Fruit fly (Drosophila melanogaster): ENCODE measurements around the gene CG32269.
A peak's percentile ranks its signal among the peaks of the same experiment; 100 is the strongest.

CG32269 gene

DNA sequence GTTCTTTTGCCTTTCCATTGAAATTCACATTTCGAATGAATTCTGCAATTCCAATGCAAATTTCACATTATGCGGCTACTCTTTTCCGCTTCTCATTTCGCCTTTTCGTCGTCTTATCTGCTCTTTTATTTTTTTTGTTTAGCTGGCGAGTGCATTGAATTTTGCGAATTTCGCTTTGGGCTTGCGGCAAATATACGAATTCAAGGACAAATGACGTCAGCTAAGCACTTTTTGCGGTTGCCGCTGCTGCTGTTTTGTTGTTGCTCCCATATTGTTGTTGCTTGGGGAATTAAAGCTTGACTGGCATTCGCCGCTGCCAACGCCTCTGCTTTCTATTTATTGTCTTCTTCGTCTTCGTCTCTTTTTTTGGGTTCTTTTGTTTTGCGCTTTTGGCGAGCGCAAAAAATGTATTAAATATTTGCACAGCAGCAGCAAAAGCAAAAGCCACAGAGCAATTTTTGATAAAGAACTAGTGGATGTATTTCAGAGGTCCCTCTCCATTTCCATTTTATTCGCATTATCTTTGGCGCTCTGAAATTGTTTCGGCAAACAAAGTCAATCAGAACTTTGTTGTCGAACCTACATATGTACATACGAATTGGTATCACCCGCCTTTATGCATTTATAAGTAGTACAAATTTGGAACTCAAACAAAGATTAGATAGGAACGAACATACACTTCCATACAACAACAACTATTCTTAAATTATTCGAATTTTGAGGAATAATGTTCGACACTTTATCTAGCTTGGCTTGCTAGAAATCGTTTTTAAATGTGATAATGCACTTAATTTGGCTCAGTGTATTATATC is 31.2 kb upstream of the CG32269 start (continued):
- TF ChIP-seq dmrt11E (tag; optimal IDR thresholded peaks at IDR 0.05) (peak; percentile 14), klu (GFP tag; IDR thresholded peaks at IDR 0.05) (no peak), CG3407 (GFP tag; optimal IDR thresholded peaks at IDR 0.05) (no peak), CG15601 (tag; optimal IDR thresholded peaks at IDR 0.05) (peak; percentile 5), CG7372 (GFP tag; IDR thresholded peaks at IDR 0.05) (no peak), sima (GFP tag; optimal IDR thresholded peaks at IDR 0.05) (no peak), CG10565 (GFP tag; optimal IDR thresholded peaks at IDR 0.05) (no peak), E2f1 (GFP tag; IDR thresholded peaks at IDR 0.05) (0 out of 2 replicates have a peak, but pooled peaks have one; percentile 2), lbe (GFP tag; optimal IDR thresholded peaks at IDR 0.05) (peak; percentile 44), Six4 (GFP tag; optimal IDR thresholded peaks at IDR 0.05) (no peak), grau (tag; optimal IDR thresholded peaks at IDR 0.05) (peak; percentile 24), CG10267 (tag; optimal IDR thresholded peaks at IDR 0.05) (no peak), maf-S (GFP tag; optimal IDR thresholded peaks at IDR 0.05) (no peak), CG7987 (GFP tag; optimal IDR thresholded peaks at IDR 0.05) (no peak), mirr (GFP tag; optimal IDR thresholded peaks at IDR 0.05) (peak; percentile 89), ara (GFP tag; IDR thresholded peaks at IDR 0.05) (no peak), CG17612 (GFP tag; IDR thresholded peaks at IDR 0.05) (no peak), ATbp (GFP tag; optimal IDR thresholded peaks at IDR 0.05) (peak; percentile 50), Mes4 (GFP tag; optimal IDR thresholded peaks at IDR 0.05) (no peak), CG8765 (GFP tag; IDR thresholded peaks at IDR 0.05) (no peak), CG4854 (GFP tag; optimal IDR thresholded peaks at IDR 0.05) (no peak), dmrt99B (tag; optimal IDR thresholded peaks at IDR 0.05) (no peak), CG9609 (GFP tag; optimal IDR thresholded peaks at IDR 0.05) (no peak), dan (GFP tag; IDR thresholded peaks at IDR 0.05) (no peak), CG12769 (tag; optimal IDR thresholded peaks at IDR 0.05) (peak; percentile 20), CG9437 (GFP tag; optimal IDR thresholded peaks at IDR 0.05) (no peak), CG17385 (GFP tag; optimal IDR thresholded peaks at IDR 0.05) (peak; percentile 13), CG8290 (GFP tag; optimal IDR thresholded peaks at IDR 0.05) (no peak), CG8290 (tag; optimal IDR thresholded peaks at IDR 0.05) (peak in 1 of 2 experiments; percentile 51), CG15269 (tag; optimal IDR thresholded peaks at IDR 0.05) (peak; percentile 22), HLH54F (GFP tag; optimal IDR thresholded peaks at IDR 0.05) (no peak), h (optimal IDR thresholded peaks at IDR 0.05) (no peak), CG13296 (GFP tag; optimal IDR thresholded peaks at IDR 0.05) (no peak), Mrtf (GFP tag; IDR thresholded peaks at IDR 0.05) (no peak), Asciz (GFP tag; optimal IDR thresholded peaks at IDR 0.05) (peak; percentile 34), CG14860 (GFP tag; IDR thresholded peaks at IDR 0.05; ENCODE audit: partially characterized antibody) (no peak), CG13894 (tag; optimal IDR thresholded peaks at IDR 0.05) (no peak), HmgZ (tag; optimal IDR thresholded peaks at IDR 0.05) (peak; percentile 23), lilli (GFP tag; optimal IDR thresholded peaks at IDR 0.05) (no peak), ftz-f1 (GFP tag; optimal IDR thresholded peaks at IDR 0.05) (no peak), Dek (tag; optimal IDR thresholded peaks at IDR 0.05) (no peak), CG18619 (GFP tag; optimal IDR thresholded peaks at IDR 0.05) (no peak), sug (tag; optimal IDR thresholded peaks at IDR 0.05) (peak; percentile 29), ems (GFP tag; optimal IDR thresholded peaks at IDR 0.05) (no peak), tup (GFP tag; optimal IDR thresholded peaks at IDR 0.05) (no peak), aop (GFP tag; IDR thresholded peaks at IDR 0.05) (no peak)
